Worm (Caenorhabditis elegans) whole organism, L1 larva: ENCODE measurements around the gene jhdm-1.
A peak's percentile ranks its signal among the peaks of the same experiment; 100 is the strongest.

ENCODE experiments used
- C34B4.2 ChIP-seq: sonication (generic microtip); optimal IDR thresholded peaks from 2 replicates; lab custom pipeline; 2017; ENCODE audit warnings: mild to moderate bottlenecking, missing genetic modification characterization, missing compliant biosample characterization
- F16B12.6 ChIP-seq: fragments of 150-350 bp; optimal IDR thresholded peaks from 2 replicates; lab custom pipeline; 2014; ENCODE audit warnings: missing biosample characterization, missing genetic modification characterization
- alr-1 ChIP-seq: fragments of 200-800 bp; sonication (Bioruptor generic); optimal IDR thresholded peaks from 2 replicates; lab custom pipeline; 2018; ENCODE audit warnings: borderline replicate concordance, mild to moderate bottlenecking, missing genetic modification characterization, missing compliant biosample characterization
- blmp-1 ChIP-seq: fragments of 150-350 bp; optimal IDR thresholded peaks from 2 replicates; lab custom pipeline; 2014; ENCODE audit warnings: missing biosample characterization, missing genetic modification characterization
- ceh-63 ChIP-seq: fragments of 200-800 bp; sonication (Bioruptor generic); optimal IDR thresholded peaks from 2 replicates; lab custom pipeline; 2018; ENCODE audit warnings: mild to moderate bottlenecking, missing genetic modification characterization, missing compliant biosample characterization
- ceh-8 ChIP-seq: fragments of 200-800 bp; sonication (Bioruptor generic); optimal IDR thresholded peaks from 2 replicates; lab custom pipeline; 2018; ENCODE audit warnings: mild to moderate bottlenecking, missing genetic modification characterization, moderate library complexity, missing compliant biosample characterization
- ceh-82 ChIP-seq, 3 experiments: fragments of 150-350 bp in 1 of 3; sonication (generic microtip) in 2 of 3; optimal IDR thresholded peaks; 2 replicates each; lab custom pipeline; 2014 to 2017; ENCODE audit warnings: missing biosample characterization in 3 of 3, missing genetic modification characterization in 3 of 3
- ceh-88 ChIP-seq: fragments of 200-800 bp; sonication (Bioruptor generic); IDR thresholded peaks from 2 replicates; pipeline ENCODE4 v1.3.6; 2022; ENCODE audit warnings: missing genetic modification characterization, missing compliant biosample characterization
- ceh-90 ChIP-seq: sonication (generic microtip); optimal IDR thresholded peaks from 2 replicates; lab custom pipeline; 2016; ENCODE audit warnings: missing genetic modification characterization, missing compliant biosample characterization
- dsc-1 ChIP-seq: sonication (generic microtip); optimal IDR thresholded peaks from 2 replicates; lab custom pipeline; 2016; ENCODE audit warnings: mild to moderate bottlenecking, missing genetic modification characterization, missing compliant biosample characterization
- efl-1 ChIP-seq, 4 experiments: fragments of 150-350 bp; optimal IDR thresholded peaks in 3 of 4; peaks in 1 of 4; 1 replicate in 1 of 4; 2 replicates in 3 of 4; lab custom pipeline; 2014; ENCODE audit warnings: missing biosample characterization in 2 of 4, missing genetic modification characterization in 2 of 4, missing genetic modification reagents in 2 of 4
- efl-3 ChIP-seq: fragments of 200-800 bp; sonication (Bioruptor generic); optimal IDR thresholded peaks from 2 replicates; lab custom pipeline; 2018; ENCODE audit warnings: mild to moderate bottlenecking, missing genetic modification characterization, missing compliant biosample characterization
- elt-2 ChIP-seq: sonication (generic microtip); optimal IDR thresholded peaks from 2 replicates; lab custom pipeline; 2016; ENCODE audit warnings: missing genetic modification characterization, mild to moderate bottlenecking, inconsistent platforms, missing compliant biosample characterization, missing genetic modification reagents
- fkh-10 ChIP-seq: sonication (generic microtip); optimal IDR thresholded peaks from 2 replicates; lab custom pipeline; 2017; ENCODE audit warnings: missing biosample characterization, missing genetic modification reagents, missing genetic modification characterization
- fkh-4 ChIP-seq: sonication (generic microtip); optimal IDR thresholded peaks from 2 replicates; lab custom pipeline; 2016; ENCODE audit warnings: missing compliant biosample characterization, missing genetic modification characterization, borderline replicate concordance
- fkh-8 ChIP-seq: sonication (generic microtip); optimal IDR thresholded peaks from 2 replicates; lab custom pipeline; 2016; ENCODE audit warnings: mild to moderate bottlenecking, missing genetic modification characterization, missing compliant biosample characterization
- hlh-4 ChIP-seq: sonication (generic microtip); optimal IDR thresholded peaks from 2 replicates; lab custom pipeline; 2016; ENCODE audit warnings: mild to moderate bottlenecking, missing genetic modification characterization, missing compliant biosample characterization
- hpl-2 ChIP-seq: fragments of 150-350 bp; optimal IDR thresholded peaks from 2 replicates; lab custom pipeline; 2014; ENCODE audit warnings: missing biosample characterization, missing genetic modification reagents, missing genetic modification characterization
- irx-1 ChIP-seq: sonication (generic microtip); optimal IDR thresholded peaks from 2 replicates; lab custom pipeline; 2016; ENCODE audit warnings: missing genetic modification characterization, missing compliant biosample characterization
- isw-1 ChIP-seq: fragments of 200-800 bp; sonication (Bioruptor generic); IDR thresholded peaks from 2 replicates; pipeline ENCODE4 v1.3.6; 2022; ENCODE audit warnings: missing genetic modification characterization, missing compliant biosample characterization
- jun-1 ChIP-seq: fragments of 150-350 bp; optimal IDR thresholded peaks from 2 replicates; lab custom pipeline; 2014; ENCODE audit warnings: missing biosample characterization, missing genetic modification reagents, missing genetic modification characterization
- lin-14 ChIP-seq: fragments of 200-800 bp; sonication (Bioruptor generic); optimal IDR thresholded peaks from 2 replicates; lab custom pipeline; 2018; ENCODE audit warnings: mild to moderate bottlenecking, missing genetic modification characterization, moderate library complexity, missing compliant biosample characterization
- lin-35 ChIP-seq, 2 experiments: fragments of 150-350 bp; optimal IDR thresholded peaks; 2 replicates each; lab custom pipeline; 2014; ENCODE audit warnings: missing biosample characterization in 2 of 2, missing genetic modification characterization in 2 of 2, missing genetic modification reagents in 2 of 2
- lsy-2 ChIP-seq, 2 experiments: fragments of 150-350 bp; optimal IDR thresholded peaks; 2 replicates each; lab custom pipeline; 2014; ENCODE audit warnings: missing biosample characterization in 2 of 2, missing genetic modification characterization in 2 of 2
- mdl-1 ChIP-seq, 2 experiments: fragments of 150-350 bp; optimal IDR thresholded peaks; 2 replicates each; lab custom pipeline; 2014 to 2017; ENCODE audit warnings: missing biosample characterization in 2 of 2, missing genetic modification characterization in 2 of 2, inconsistent platforms in 1 of 2
- mef-2 ChIP-seq: fragments of 150-350 bp; optimal IDR thresholded peaks from 2 replicates; lab custom pipeline; 2014; ENCODE audit warnings: missing biosample characterization, missing genetic modification characterization
- nhr-11 ChIP-seq: fragments of 150-350 bp; optimal IDR thresholded peaks from 2 replicates; lab custom pipeline; 2014; ENCODE audit warnings: missing biosample characterization, missing genetic modification characterization
- nhr-20 ChIP-seq: sonication (generic microtip); optimal IDR thresholded peaks from 2 replicates; lab custom pipeline; 2016; ENCODE audit warnings: mild to moderate bottlenecking, missing genetic modification characterization, missing compliant biosample characterization
- nhr-237 ChIP-seq: fragments of 150-350 bp; optimal IDR thresholded peaks from 2 replicates; lab custom pipeline; 2014; ENCODE audit warnings: missing biosample characterization, missing genetic modification characterization
- nhr-28 ChIP-seq: fragments of 150-350 bp; optimal IDR thresholded peaks from 2 replicates; lab custom pipeline; 2014; ENCODE audit warnings: missing biosample characterization, missing genetic modification characterization
- nhr-47 ChIP-seq: sonication (generic microtip); optimal IDR thresholded peaks from 2 replicates; lab custom pipeline; 2016; ENCODE audit warnings: mild to moderate bottlenecking, missing genetic modification characterization, moderate library complexity, missing compliant biosample characterization
- nhr-84 ChIP-seq: sonication (generic microtip); optimal IDR thresholded peaks from 2 replicates; lab custom pipeline; 2017; ENCODE audit warnings: missing biosample characterization, missing genetic modification characterization
- nhr-85 ChIP-seq: sonication (generic microtip); peaks from one replicate; lab custom pipeline; 2016; ENCODE audit warnings: missing genetic modification characterization, inconsistent platforms, missing compliant biosample characterization
- nhr-90 ChIP-seq: sonication (generic microtip); optimal IDR thresholded peaks from 2 replicates; lab custom pipeline; 2016; ENCODE audit warnings: mild to moderate bottlenecking, missing genetic modification characterization, missing compliant biosample characterization; ENCODE audit not compliant: poor library complexity
- pag-3 ChIP-seq: sonication (generic microtip); optimal IDR thresholded peaks from 2 replicates; lab custom pipeline; 2017; ENCODE audit warnings: missing genetic modification characterization, mild to moderate bottlenecking, missing compliant biosample characterization, antibody characterized with exemption, borderline replicate concordance; ENCODE audit not compliant: insufficient read depth
- pax-3 ChIP-seq: fragments of 200-800 bp; sonication (Bioruptor generic); optimal IDR thresholded peaks from 2 replicates; lab custom pipeline; 2018; ENCODE audit warnings: mild to moderate bottlenecking, missing genetic modification characterization, moderate library complexity, missing compliant biosample characterization
- pqm-1 ChIP-seq: sonication (generic microtip); optimal IDR thresholded peaks from 3 replicates; lab custom pipeline; 2017; ENCODE audit warnings: missing biosample characterization, missing genetic modification characterization
- rnt-1 ChIP-seq: sonication (generic microtip); optimal IDR thresholded peaks from 2 replicates; lab custom pipeline; 2016; ENCODE audit warnings: mild to moderate bottlenecking, missing genetic modification characterization, moderate library complexity, missing compliant biosample characterization
- snpc-4 ChIP-seq: fragments of 150-350 bp; optimal IDR thresholded peaks from 2 replicates; lab custom pipeline; 2014; ENCODE audit warnings: missing biosample characterization, missing genetic modification characterization
- sptf-1 ChIP-seq: fragments of 150-350 bp; optimal IDR thresholded peaks from 2 replicates; lab custom pipeline; 2014; ENCODE audit warnings: missing biosample characterization, missing genetic modification characterization
- tbx-2 ChIP-seq: sonication (generic microtip); optimal IDR thresholded peaks from 2 replicates; lab custom pipeline; 2016; ENCODE audit warnings: missing genetic modification characterization, missing compliant biosample characterization
- unc-130 ChIP-seq: fragments of 150-350 bp; optimal IDR thresholded peaks from 2 replicates; lab custom pipeline; 2017; ENCODE audit warnings: missing biosample characterization, missing genetic modification characterization, inconsistent platforms
- unc-30 ChIP-seq: sonication (generic microtip); optimal IDR thresholded peaks from 2 replicates; lab custom pipeline; 2017; ENCODE audit warnings: missing biosample characterization, missing genetic modification characterization
- unc-86 ChIP-seq: sonication (generic microtip); optimal IDR thresholded peaks from 2 replicates; lab custom pipeline; 2016; ENCODE audit warnings: missing genetic modification characterization, missing compliant biosample characterization
- zag-1 ChIP-seq: fragments of 150-350 bp; optimal IDR thresholded peaks from 2 replicates; lab custom pipeline; 2014; ENCODE audit warnings: missing biosample characterization, missing genetic modification characterization
- zip-4 ChIP-seq: fragments of 200-800 bp; sonication (Bioruptor generic); optimal IDR thresholded peaks from 2 replicates; lab custom pipeline; 2018; ENCODE audit warnings: mild to moderate bottlenecking, missing genetic modification characterization, moderate library complexity, missing compliant biosample characterization
- ztf-11 ChIP-seq, 2 experiments: sonication (generic microtip); optimal IDR thresholded peaks; 2 replicates each; lab custom pipeline; 2016 to 2017; ENCODE audit warnings: missing genetic modification characterization in 2 of 2, missing biosample characterization in 1 of 2, missing compliant biosample characterization in 1 of 2
- ztf-4 ChIP-seq: fragments of 150-350 bp; optimal IDR thresholded peaks from 2 replicates; lab custom pipeline; 2014; ENCODE audit warnings: missing biosample characterization, missing genetic modification characterization

Gene jhdm-1

ce11 chrIII:6444335-6444734 lies 9.9 kb upstream of the jhdm-1 start, which contains the start of gene C05D11.13 (continued):
- TF ChIP-seq dsc-1 (tag; lab: Kevin White, UChicago) = no peak
- no peak for TF ChIP-seq zag-1 (tag; lab: Kevin White, UChicago)
- TF ChIP-seq ceh-63 (GFP tag; lab: Kevin White, UChicago) = no peak
- TF ChIP-seq ceh-88 (GFP tag; lab: Robert Waterston, UW) = no peak
- TF ChIP-seq nhr-28 = no peak
- no peak for TF ChIP-seq snpc-4 (tag; lab: Kevin White, UChicago)
- TF ChIP-seq nhr-20 (tag; lab: Kevin White, UChicago) = peak; percentile 34
- no peak for TF ChIP-seq hpl-2 (GFP tag; lab: Kevin White, UChicago)
- TF ChIP-seq isw-1 (GFP tag; lab: Robert Waterston, UW) = no peak
- peak; percentile 25 to 52 for TF ChIP-seq efl-1 (optimal IDR thresholded peaks at IDR 0.05; lab: Kevin White, UChicago)
- peak; percentile 11 to 13 for TF ChIP-seq efl-1 (GFP tag; optimal IDR thresholded peaks at IDR 0.05 in 1 of 2; lab: Kevin White, UChicago)
- peak; percentile 53 for TF ChIP-seq blmp-1 (tag; lab: Kevin White, UChicago)
- no peak for TF ChIP-seq nhr-84 (tag; lab: Kevin White, UChicago)
- TF ChIP-seq unc-130 (tag; lab: Kevin White, UChicago) = peak; percentile 68
- no peak for TF ChIP-seq unc-30 (tag; lab: Kevin White, UChicago)
- peak; percentile 11 for TF ChIP-seq F16B12.6 (tag; lab: Kevin White, UChicago)
- no peak for TF ChIP-seq ztf-4 (tag; lab: Kevin White, UChicago)
- peak; percentile 17 for TF ChIP-seq irx-1 (tag; lab: Kevin White, UChicago)
- no peak for TF ChIP-seq elt-2 (tag; lab: Kevin White, UChicago)
- no peak for TF ChIP-seq fkh-10 (GFP tag; lab: Kevin White, UChicago)
- no peak for TF ChIP-seq ceh-8 (GFP tag; lab: Kevin White, UChicago)
- no peak for TF ChIP-seq nhr-90 (tag; lab: Kevin White, UChicago)
- TF ChIP-seq tbx-2 (tag; lab: Kevin White, UChicago) = no peak
- TF ChIP-seq zip-4 = no peak
- no peak for TF ChIP-seq efl-3
- TF ChIP-seq lsy-2 (tag; optimal IDR thresholded peaks at IDR 0.05; lab: Kevin White, UChicago) = peak; percentile 49 to 87
- TF ChIP-seq C34B4.2 (tag; lab: Kevin White, UChicago) = no peak
- TF ChIP-seq jun-1 = peak; percentile 8
- TF ChIP-seq nhr-85 = peak; percentile 11
- TF ChIP-seq fkh-4 = no peak

- TF ChIP-seq nhr-11 (tag; lab: Kevin White, UChicago) = no peak
- TF ChIP-seq lin-35 (GFP tag; optimal IDR thresholded peaks at IDR 0.05; lab: Kevin White, UChicago) = no peak
- TF ChIP-seq unc-130 (tag; lab: Kevin White, UChicago) = no peak
- no peak for TF ChIP-seq pax-3 (tag; lab: Kevin White, UChicago)
- TF ChIP-seq unc-86 = no peak
- no peak for TF ChIP-seq fkh-10 (GFP tag; lab: Kevin White, UChicago)
- TF ChIP-seq alr-1 (tag; lab: Kevin White, UChicago) = no peak
These were observed 7.5 kb upstream of the jhdm-1 start, which contains the start of gene let-721 for ce11 chrIII:6446807-6447206. let-721 (minus strand) TSS chrIII:6446907.

DNA sequence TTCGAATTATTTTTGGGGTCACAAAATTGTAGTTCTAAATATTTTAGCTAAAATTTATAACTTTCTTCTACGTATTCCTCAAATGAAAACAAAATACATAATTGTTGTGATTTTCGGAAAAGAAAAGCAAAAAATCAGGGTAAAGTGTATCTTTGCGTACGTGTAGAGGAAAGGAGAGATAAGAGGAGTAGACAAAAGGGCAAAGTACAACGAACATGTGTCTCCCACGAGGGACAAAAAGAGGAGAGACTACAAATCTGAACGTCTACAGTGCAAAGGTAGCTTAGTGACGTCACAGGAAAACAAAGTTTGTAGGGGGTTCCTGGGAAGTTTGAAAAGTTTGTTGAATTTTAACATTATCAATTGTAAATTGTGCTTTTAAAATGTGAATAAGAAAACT lies 6.8 kb upstream of the jhdm-1 start:
- TF ChIP-seq nhr-47 (tag; lab: Kevin White, UChicago) = no peak
- no peak for TF ChIP-seq ceh-88 (GFP tag; lab: Robert Waterston, UW)
- no peak for TF ChIP-seq ztf-11 (tag; optimal IDR thresholded peaks at IDR 0.05; lab: Kevin White, UChicago)
- no peak for TF ChIP-seq hlh-4
- peak; percentile 51 for TF ChIP-seq rnt-1
- TF ChIP-seq mdl-1 (tag; optimal IDR thresholded peaks at IDR 0.05; lab: Kevin White, UChicago) = peak in 1 of 2 experiments; percentile 66
- no peak for TF ChIP-seq snpc-4 (tag; lab: Kevin White, UChicago)
- TF ChIP-seq fkh-10 (GFP tag; lab: Kevin White, UChicago) = no peak
- no peak for TF ChIP-seq nhr-237 (tag; lab: Kevin White, UChicago)
- TF ChIP-seq sptf-1 (tag; lab: Kevin White, UChicago) = no peak
- TF ChIP-seq isw-1 (GFP tag; lab: Robert Waterston, UW) = no peak
- TF ChIP-seq lin-14 (GFP tag; lab: Kevin White, UChicago) = peak; percentile 76
- TF ChIP-seq lin-35 (GFP tag; optimal IDR thresholded peaks at IDR 0.05; lab: Kevin White, UChicago) = peak; percentile 13 to 49
- TF ChIP-seq pax-3 (tag; lab: Kevin White, UChicago) = no peak
- no peak for TF ChIP-seq F16B12.6 (tag; lab: Kevin White, UChicago)
- no peak for TF ChIP-seq irx-1 (tag; lab: Kevin White, UChicago)
- no peak for TF ChIP-seq pqm-1
- TF ChIP-seq fkh-8 (tag; lab: Kevin White, UChicago) = no peak
- no peak for TF ChIP-seq pag-3 (tag; lab: Kevin White, UChicago)
- TF ChIP-seq blmp-1 (tag; lab: Kevin White, UChicago) = peak; percentile 69
- TF ChIP-seq hpl-2 (GFP tag; lab: Kevin White, UChicago) = no peak
- TF ChIP-seq ceh-90 (tag; lab: Kevin White, UChicago) = no peak
- TF ChIP-seq mef-2 = no peak
- no peak for TF ChIP-seq ceh-82 (tag; optimal IDR thresholded peaks at IDR 0.05; lab: Kevin White, UChicago)
